Worm (Caenorhabditis elegans) whole organism, midembryonic: ENCODE results near the gene B0563.10.
"Not testable (repeated sequence)": the region's sequence is repeated elsewhere in the genome, so short reads cannot be mapped to it uniquely, and the experiment has no call there.

Experiments used
- T22C8.4 ChIP-seq: fragments of 200-800 bp; sonication (Bioruptor generic); IDR thresholded peaks from 2 replicates; pipeline ENCODE4 v1.3.6; 2022; ENCODE audit warnings: missing genetic modification characterization, missing compliant biosample characterization
- cog-1 ChIP-seq: sonication (generic microtip); optimal IDR thresholded peaks from 2 replicates; lab custom pipeline; 2016; ENCODE audit warnings: missing genetic modification characterization, missing compliant biosample characterization
- flt-1 ChIP-seq: fragments of 200-800 bp; sonication (Bioruptor generic); IDR thresholded peaks from 2 replicates; pipeline ENCODE4 v1.3.6; 2022; ENCODE audit warnings: missing genetic modification characterization, missing compliant biosample characterization
- klf-2 ChIP-seq: fragments of 200-800 bp; sonication (Bioruptor generic); conservative IDR thresholded peaks from 2 replicates; pipeline ENCODE4 v1.3.6; 2022; ENCODE audit warnings: missing genetic modification reagents, missing genetic modification characterization, missing compliant biosample characterization
- med-1 ChIP-seq: sonication (generic microtip); optimal IDR thresholded peaks from 2 replicates; lab custom pipeline; 2017; ENCODE audit warnings: missing genetic modification characterization, mild to moderate bottlenecking, missing compliant biosample characterization, antibody characterized with exemption, missing genetic modification reagents; ENCODE audit not compliant: insufficient read depth
- ref-1 ChIP-seq: fragments of 200-800 bp; sonication (Bioruptor generic); conservative IDR thresholded peaks from 2 replicates; pipeline ENCODE4 v1.3.6; 2022; ENCODE audit warnings: missing genetic modification reagents, missing genetic modification characterization, missing compliant biosample characterization
- tab-1 ChIP-seq: fragments of 200-800 bp; sonication (Bioruptor generic); IDR thresholded peaks from 2 replicates; pipeline ENCODE4 v1.3.6; 2022; ENCODE audit warnings: missing genetic modification characterization, missing compliant biosample characterization
- ztf-23 ChIP-seq: fragments of 200-800 bp; sonication (Bioruptor generic); IDR thresholded peaks from 2 replicates; pipeline ENCODE4 v1.3.6; 2022; ENCODE audit warnings: missing genetic modification reagents, missing genetic modification characterization, missing compliant biosample characterization
- ztf-29 ChIP-seq: fragments of 200-800 bp; sonication (Bioruptor generic); IDR thresholded peaks from 2 replicates; pipeline ENCODE4 v1.3.6; 2022; ENCODE audit warnings: missing genetic modification reagents, missing genetic modification characterization, missing compliant biosample characterization

B0563.10 gene

ce11 chrX:9166921-9167320 is at the start of gene B0563.10:
Gene B0563.10 (minus strand): TSS chrX:9167245.
- TF ChIP-seq med-1 (GFP tag; lab: Kevin White, UChicago) = no peak
- TF ChIP-seq klf-2 = no peak
- no peak for TF ChIP-seq tab-1 (GFP tag; lab: Robert Waterston, UW)
- no peak for TF ChIP-seq T22C8.4 (GFP tag; lab: Robert Waterston, UW)
- no peak for TF ChIP-seq flt-1 (GFP tag; lab: Robert Waterston, UW)
- no peak for TF ChIP-seq cog-1
- TF ChIP-seq ztf-23 (GFP tag; lab: Robert Waterston, UW) = no peak
- TF ChIP-seq ref-1 (GFP tag; lab: Robert Waterston, UW) = no peak

DNA sequence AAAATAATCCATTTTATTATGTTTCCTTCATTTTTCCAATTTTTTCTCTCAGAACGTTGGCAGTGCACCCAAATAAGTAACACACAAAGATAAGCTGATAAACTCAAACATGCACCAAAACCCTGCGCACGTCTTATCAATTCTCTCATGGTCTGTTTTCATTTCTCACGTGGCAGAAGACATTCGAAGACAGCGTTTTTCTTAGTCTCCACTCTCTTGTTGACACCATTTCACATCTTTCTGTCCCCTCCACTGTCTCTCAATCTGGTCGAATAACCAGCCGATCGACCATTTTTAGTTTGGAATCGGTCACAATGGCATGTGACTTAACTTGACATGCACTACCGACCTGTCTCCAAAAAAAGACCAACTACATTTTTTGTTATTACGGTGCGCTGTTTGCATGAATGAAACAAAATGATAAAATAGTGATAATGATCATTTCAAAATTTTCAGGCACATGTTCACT is 46.9 kb upstream of the B0563.10 start, which contains the start of gene C35B8.3:
Gene C35B8.3 (plus strand): TSS at position 51 of the 469 bp plus-strand sequence.
- no peak for TF ChIP-seq flt-1 (GFP tag; lab: Robert Waterston, UW)
- TF ChIP-seq med-1 (GFP tag; lab: Kevin White, UChicago) = no peak
- TF ChIP-seq tab-1 (GFP tag; lab: Robert Waterston, UW) = no peak
- no peak for TF ChIP-seq T22C8.4 (GFP tag; lab: Robert Waterston, UW)
- no peak for TF ChIP-seq ztf-23 (GFP tag; lab: Robert Waterston, UW)
- TF ChIP-seq ztf-29 (GFP tag; lab: Robert Waterston, UW) = no peak
- TF ChIP-seq cog-1 = no peak
- TF ChIP-seq klf-2 = no peak
- TF ChIP-seq ref-1 (GFP tag; lab: Robert Waterston, UW) = no peak

- TF ChIP-seq cog-1 (no peak), ztf-29 (GFP tag; lab: Robert Waterston, UW) (no peak), tab-1 (GFP tag; lab: Robert Waterston, UW) (no peak), ref-1 (GFP tag; lab: Robert Waterston, UW) (no peak), T22C8.4 (GFP tag; lab: Robert Waterston, UW) (no peak), med-1 (GFP tag; lab: Kevin White, UChicago) (no peak), klf-2 (no peak), flt-1 (GFP tag; lab: Robert Waterston, UW) (no peak)
Measured at ce11 chrX:9212675-9213074, 45.6 kb upstream of the B0563.10 start.

- TF ChIP-seq flt-1 (GFP tag; lab: Robert Waterston, UW) = no peak
- TF ChIP-seq tab-1 (GFP tag; lab: Robert Waterston, UW) = no peak
- TF ChIP-seq ref-1 (GFP tag; lab: Robert Waterston, UW) = no peak
- TF ChIP-seq ztf-29 (GFP tag; lab: Robert Waterston, UW) = no peak
- no peak for TF ChIP-seq med-1 (GFP tag; lab: Kevin White, UChicago)
- no peak for TF ChIP-seq T22C8.4 (GFP tag; lab: Robert Waterston, UW)
- no peak for TF ChIP-seq klf-2
- no peak for TF ChIP-seq ztf-23 (GFP tag; lab: Robert Waterston, UW)
- TF ChIP-seq cog-1 = no peak
Measured at ce11 chrX:9210086-9210485, 43.0 kb upstream of the B0563.10 start.

ce11 chrX:9208933-9209332 is 41.9 kb upstream of the B0563.10 start:
- TF ChIP-seq ref-1 (GFP tag; lab: Robert Waterston, UW) (no peak), tab-1 (GFP tag; lab: Robert Waterston, UW) (no peak), cog-1 (no peak), flt-1 (GFP tag; lab: Robert Waterston, UW) (no peak)

- no peak for TF ChIP-seq klf-2
- no peak for TF ChIP-seq T22C8.4 (GFP tag; lab: Robert Waterston, UW)
- no peak for TF ChIP-seq cog-1
- no peak for TF ChIP-seq ref-1 (GFP tag; lab: Robert Waterston, UW)
- no peak for TF ChIP-seq flt-1 (GFP tag; lab: Robert Waterston, UW)
- TF ChIP-seq med-1 (GFP tag; lab: Kevin White, UChicago) = no peak
- TF ChIP-seq ztf-23 (GFP tag; lab: Robert Waterston, UW) = no peak
- no peak for TF ChIP-seq tab-1 (GFP tag; lab: Robert Waterston, UW)
- no peak for TF ChIP-seq ztf-29 (GFP tag; lab: Robert Waterston, UW)
Measured at ce11 chrX:9208492-9208891, 41.4 kb upstream of the B0563.10 start.

DNA sequence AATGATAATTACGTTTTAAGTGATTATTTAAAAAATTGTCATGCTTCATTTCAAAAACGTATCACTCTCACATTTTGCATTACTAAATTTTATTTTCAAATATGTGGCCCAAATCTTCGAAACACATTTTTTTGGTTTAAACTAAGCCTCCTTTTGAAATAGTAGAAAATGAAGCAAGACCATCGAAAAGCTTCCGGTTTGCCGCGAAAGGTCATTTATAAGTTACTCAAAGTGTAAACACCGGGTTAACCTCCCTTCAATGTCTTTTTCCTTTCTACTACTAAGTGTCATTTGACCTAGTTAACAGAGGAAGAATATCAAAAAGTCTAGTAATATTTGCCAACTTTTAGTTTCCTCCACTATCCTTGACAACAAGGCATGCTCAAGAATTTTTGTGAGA is 39.7 kb upstream of the B0563.10 start:
- no peak for TF ChIP-seq ref-1 (GFP tag; lab: Robert Waterston, UW)
- TF ChIP-seq T22C8.4 (GFP tag; lab: Robert Waterston, UW) = no peak
- TF ChIP-seq klf-2 = no peak
- TF ChIP-seq med-1 (GFP tag; lab: Kevin White, UChicago) = no peak
- no peak for TF ChIP-seq ztf-29 (GFP tag; lab: Robert Waterston, UW)
- TF ChIP-seq ztf-23 (GFP tag; lab: Robert Waterston, UW) = no peak
- no peak for TF ChIP-seq flt-1 (GFP tag; lab: Robert Waterston, UW)
- no peak for TF ChIP-seq cog-1
- TF ChIP-seq tab-1 (GFP tag; lab: Robert Waterston, UW) = no peak

ce11 chrX:9204986-9205385 is 37.9 kb upstream of the B0563.10 start:
- TF ChIP-seq cog-1 (no peak), T22C8.4 (GFP tag; lab: Robert Waterston, UW) (no peak), klf-2 (no peak), ztf-23 (GFP tag; lab: Robert Waterston, UW) (no peak), ztf-29 (GFP tag; lab: Robert Waterston, UW) (no peak), ref-1 (GFP tag; lab: Robert Waterston, UW) (no peak), med-1 (GFP tag; lab: Kevin White, UChicago) (no peak), flt-1 (GFP tag; lab: Robert Waterston, UW) (no peak), tab-1 (GFP tag; lab: Robert Waterston, UW) (no peak)

ce11 chrX:9203468-9203867 is 36.4 kb upstream of the B0563.10 start, which contains the start of gene crb-3:
Gene crb-3 (plus strand): TSS chrX:9203768.
- not testable (repeated sequence) for TF ChIP-seq med-1 (GFP tag; lab: Kevin White, UChicago); ztf-23 (GFP tag; lab: Robert Waterston, UW); flt-1 (GFP tag; lab: Robert Waterston, UW)
